Worm (Caenorhabditis elegans) whole organism, L4 larva: ENCODE measurements around the gene srh-183.
A peak's percentile ranks its signal among the peaks of the same experiment; 100 is the strongest.

Experiments
- F37D6.2 ChIP-seq: sonication (generic microtip); optimal IDR thresholded peaks from 2 replicates; lab custom pipeline; 2016; ENCODE audit warnings: mild to moderate bottlenecking, missing genetic modification characterization, missing compliant biosample characterization
- T26A8.4 ChIP-seq: fragments of 200-800 bp; sonication (Bioruptor generic); IDR thresholded peaks from 2 replicates; pipeline ENCODE4 v1.3.6; 2022; ENCODE audit warnings: missing genetic modification characterization, missing compliant biosample characterization
- Y48G9A.11 ChIP-seq: fragments of 200-800 bp; sonication (Bioruptor generic); IDR thresholded peaks from 2 replicates; pipeline ENCODE4 v1.3.6; 2022; ENCODE audit warnings: missing genetic modification reagents, missing genetic modification characterization, missing compliant biosample characterization
- Y5F2A.4 ChIP-seq: fragments of 200-800 bp; sonication (Bioruptor generic); optimal IDR thresholded peaks from 2 replicates; lab custom pipeline; 2018; ENCODE audit warnings: mild to moderate bottlenecking, missing genetic modification characterization, missing compliant biosample characterization
- ZK337.2 ChIP-seq: fragments of 200-800 bp; sonication (Bioruptor generic); IDR thresholded peaks from 2 replicates; pipeline ENCODE4 v1.3.6; 2022; ENCODE audit warnings: missing genetic modification reagents, missing genetic modification characterization, missing compliant biosample characterization
- ZK546.5 ChIP-seq, 2 experiments: sonication (generic microtip); optimal IDR thresholded peaks; 2 replicates each; lab custom pipeline; 2017; ENCODE audit warnings: missing biosample characterization in 2 of 2, missing genetic modification characterization in 2 of 2
- arid-1 ChIP-seq: fragments of 200-800 bp; sonication (Bioruptor generic); conservative IDR thresholded peaks from 2 replicates; pipeline ENCODE4 v1.3.6; 2022; ENCODE audit warnings: missing genetic modification reagents, missing genetic modification characterization, missing compliant biosample characterization
- attf-4 ChIP-seq: sonication (generic microtip); optimal IDR thresholded peaks from 3 replicates; lab custom pipeline; 2017; ENCODE audit warnings: missing biosample characterization, missing genetic modification characterization
- daf-16 ChIP-seq, 3 experiments: sonication (generic microtip); optimal IDR thresholded peaks; 2 replicates each; lab custom pipeline; 2016 to 2017; ENCODE audit warnings: missing genetic modification characterization in 3 of 3, missing genetic modification reagents in 3 of 3, mild to moderate bottlenecking in 2 of 3, missing compliant biosample characterization in 2 of 3, missing biosample characterization in 1 of 3, moderate library complexity in 1 of 3
- dmd-6 ChIP-seq: fragments of 200-800 bp; sonication (Bioruptor generic); IDR thresholded peaks from 2 replicates; pipeline ENCODE4 v1.3.6; 2022; ENCODE audit warnings: missing genetic modification reagents, missing genetic modification characterization, missing compliant biosample characterization
- dpl-1 ChIP-seq: fragments of 150-350 bp; optimal IDR thresholded peaks from 2 replicates; lab custom pipeline; 2014; ENCODE audit warnings: missing biosample characterization, missing genetic modification reagents, missing genetic modification characterization
- dve-1 ChIP-seq: sonication (generic microtip); optimal IDR thresholded peaks from 2 replicates; lab custom pipeline; 2017; ENCODE audit warnings: antibody characterized with exemption, mild to moderate bottlenecking, missing genetic modification characterization, missing compliant biosample characterization; ENCODE audit not compliant: insufficient read depth
- egl-43 ChIP-seq: fragments of 200-800 bp; sonication (Bioruptor generic); IDR thresholded peaks from 2 replicates; pipeline ENCODE4 v1.3.6; 2022; ENCODE audit warnings: missing genetic modification reagents, missing genetic modification characterization, missing compliant biosample characterization
- fkh-10 ChIP-seq: fragments of 150-350 bp; optimal IDR thresholded peaks from 2 replicates; lab custom pipeline; 2014; ENCODE audit warnings: missing biosample characterization, missing genetic modification reagents, missing genetic modification characterization
- hlh-11 ChIP-seq: fragments of 200-800 bp; sonication (Bioruptor generic); optimal IDR thresholded peaks from 2 replicates; lab custom pipeline; 2018; ENCODE audit warnings: mild to moderate bottlenecking, missing genetic modification characterization, missing compliant biosample characterization
- hlh-30 ChIP-seq: sonication (generic microtip); optimal IDR thresholded peaks from 2 replicates; lab custom pipeline; 2017; ENCODE audit warnings: antibody characterized with exemption, mild to moderate bottlenecking, missing genetic modification characterization, missing compliant biosample characterization; ENCODE audit not compliant: insufficient read depth
- lin-39 ChIP-seq: fragments of 150-350 bp; optimal IDR thresholded peaks from 2 replicates; lab custom pipeline; 2014; ENCODE audit warnings: missing biosample characterization, missing genetic modification reagents, missing genetic modification characterization
- mep-1 ChIP-seq: fragments of 150-350 bp; sonication (generic microtip); optimal IDR thresholded peaks from 3 replicates; lab custom pipeline; 2014; ENCODE audit warnings: missing biosample characterization, missing genetic modification characterization
- mxl-3 ChIP-seq: fragments of 200-800 bp; sonication (Bioruptor generic); optimal IDR thresholded peaks from 2 replicates; lab custom pipeline; 2018; ENCODE audit warnings: mild to moderate bottlenecking, missing genetic modification characterization, missing compliant biosample characterization
- nhr-41 ChIP-seq: fragments of 200-800 bp; sonication (Bioruptor generic); IDR thresholded peaks from 2 replicates; pipeline ENCODE4 v1.3.6; 2022; ENCODE audit warnings: missing genetic modification reagents, missing genetic modification characterization, missing compliant biosample characterization
- nhr-48 ChIP-seq: sonication (generic microtip); optimal IDR thresholded peaks from 2 replicates; lab custom pipeline; 2016; ENCODE audit warnings: mild to moderate bottlenecking, missing genetic modification characterization, missing compliant biosample characterization
- nhr-6 ChIP-seq: fragments of 150-350 bp; optimal IDR thresholded peaks from 2 replicates; lab custom pipeline; 2014; ENCODE audit warnings: missing biosample characterization, missing genetic modification characterization
- pqm-1 ChIP-seq: sonication (generic microtip); optimal IDR thresholded peaks from 2 replicates; lab custom pipeline; 2017; ENCODE audit warnings: missing biosample characterization, missing genetic modification characterization
- rbr-2 ChIP-seq: sonication (generic microtip); optimal IDR thresholded peaks from 2 replicates; lab custom pipeline; 2016; ENCODE audit warnings: missing genotype, missing genetic modification characterization, missing compliant biosample characterization
- sdz-12 ChIP-seq: fragments of 200-800 bp; sonication (Bioruptor generic); optimal IDR thresholded peaks from 2 replicates; lab custom pipeline; 2018; ENCODE audit warnings: mild to moderate bottlenecking, missing genetic modification characterization, missing compliant biosample characterization
- unc-130 ChIP-seq: sonication (generic microtip); optimal IDR thresholded peaks from 2 replicates; lab custom pipeline; 2016; ENCODE audit warnings: missing genetic modification reagents, missing genetic modification characterization, missing compliant biosample characterization
- unc-39 ChIP-seq: sonication (generic microtip); optimal IDR thresholded peaks from 2 replicates; lab custom pipeline; 2017; ENCODE audit warnings: missing biosample characterization, missing genetic modification characterization
- unc-62 ChIP-seq, 3 experiments: fragments of 150-350 bp in 1 of 3; sonication (generic microtip); optimal IDR thresholded peaks in 2 of 3; peaks in 1 of 3; 1 replicate in 1 of 3; 2 replicates in 2 of 3; lab custom pipeline; 2014 to 2017; ENCODE audit warnings: missing biosample characterization in 3 of 3, missing genetic modification characterization in 3 of 3, missing genetic modification reagents in 3 of 3, missing genotype in 1 of 3
- vab-7 ChIP-seq: fragments of 200-800 bp; sonication (Bioruptor generic); IDR thresholded peaks from 2 replicates; pipeline ENCODE4 v1.3.6; 2022; ENCODE audit warnings: missing genetic modification reagents, missing genetic modification characterization, missing compliant biosample characterization
- zag-1 ChIP-seq: fragments of 150-350 bp; optimal IDR thresholded peaks from 2 replicates; lab custom pipeline; 2014; ENCODE audit warnings: missing biosample characterization, missing genetic modification characterization
- zfp-3 ChIP-seq: fragments of 200-800 bp; sonication (Bioruptor generic); conservative IDR thresholded peaks from 2 replicates; pipeline ENCODE4 v1.3.6; 2022; ENCODE audit warnings: missing genetic modification reagents, missing genetic modification characterization, missing compliant biosample characterization
- ztf-11 ChIP-seq: fragments of 150-350 bp; optimal IDR thresholded peaks from 2 replicates; lab custom pipeline; 2014; ENCODE audit warnings: missing biosample characterization, missing genetic modification characterization

srh-183 gene

ce11 chrV:19978220-19978619 is at the start of gene srh-183:
srh-183 (minus strand) TSS chrV:19978320.
- TF ChIP-seq Y5F2A.4 (GFP tag; lab: Kevin White, UChicago) (no peak), egl-43 (no peak), dpl-1 (no peak)

ce11 chrV:20022996-20023456 is 44.9 kb upstream of the srh-183 start, which contains the start of gene lgc-55:
lgc-55 (plus strand) TSS chrV:20023046.
- no peak for TF ChIP-seq fkh-10 (GFP tag; lab: Kevin White, UChicago)
- no peak for TF ChIP-seq mxl-3 (GFP tag; lab: Kevin White, UChicago)
- no peak for TF ChIP-seq T26A8.4
- no peak for TF ChIP-seq ztf-11 (tag; lab: Kevin White, UChicago)
- no peak for TF ChIP-seq attf-4
- no peak for TF ChIP-seq nhr-6
- TF ChIP-seq hlh-11 = no peak
- TF ChIP-seq unc-130 (GFP tag; lab: Kevin White, UChicago) = no peak
- no peak for TF ChIP-seq zag-1 (tag; lab: Kevin White, UChicago)
- TF ChIP-seq dve-1 (tag; lab: Kevin White, UChicago) = no peak
- no peak for TF ChIP-seq arid-1
- TF ChIP-seq lin-39 (tag; lab: Kevin White, UChicago) = no peak
- no peak for TF ChIP-seq sdz-12 (GFP tag; lab: Kevin White, UChicago)
- no peak for TF ChIP-seq nhr-41 (GFP tag; lab: Robert Waterston, UW)
- TF ChIP-seq ZK546.5 (tag; optimal IDR thresholded peaks at IDR 0.05; lab: Kevin White, UChicago) = no peak
- TF ChIP-seq zfp-3 (GFP tag; lab: Robert Waterston, UW) = no peak
- no peak for TF ChIP-seq vab-7
- no peak for TF ChIP-seq F37D6.2 (tag; lab: Kevin White, UChicago)
- TF ChIP-seq rbr-2 = no peak

- TF ChIP-seq unc-62 (GFP tag; optimal IDR thresholded peaks at IDR 0.05 in 1 of 2; lab: Kevin White, UChicago) (peak in 1 of 2 experiments; percentile 91), unc-62 (tag; optimal IDR thresholded peaks at IDR 0.05; lab: Kevin White, UChicago) (no peak), nhr-48 (tag; lab: Kevin White, UChicago) (no peak)
- TF ChIP-seq, all 104 proteins: peak for 1
Observed at ce11 chrV:20021347-20021746, 43.2 kb upstream of the srh-183 start.

ce11 chrV:20011654-20012053 is 33.5 kb upstream of the srh-183 start, which contains the start of gene Y60A3A.21:
Y60A3A.21 (plus strand) TSS chrV:20011954.
- TF ChIP-seq Y48G9A.11 (GFP tag; lab: Robert Waterston, UW) = no peak

- TF ChIP-seq dve-1 (tag; lab: Kevin White, UChicago) (peak; percentile 29), mep-1 (tag; lab: Kevin White, UChicago) (no peak), ZK337.2 (no peak), pqm-1 (tag; lab: Kevin White, UChicago) (peak; percentile 56), daf-16 (GFP tag; optimal IDR thresholded peaks at IDR 0.05; lab: Kevin White, UChicago) (no peak), daf-16 (tag; optimal IDR thresholded peaks at IDR 0.05; lab: Kevin White, UChicago) (peak; percentile 28), unc-39 (tag; lab: Kevin White, UChicago) (no peak), dmd-6 (peak; percentile 55), hlh-30 (tag; lab: Kevin White, UChicago) (peak; percentile 29)
Observed at ce11 chrV:20011199-20011598, 33.1 kb upstream of the srh-183 start.
